Worm (Caenorhabditis elegans) whole organism, L4/young adult: ENCODE data around the gene T02B11.8.

Experiments used
- W03F9.2 ChIP-seq: fragments of 150-350 bp; optimal IDR thresholded peaks from 2 replicates; lab custom pipeline; 2014; ENCODE audit warnings: missing biosample characterization, missing genetic modification characterization
- dao-5 ChIP-seq: sonication (generic microtip); optimal IDR thresholded peaks from 2 replicates; lab custom pipeline; 2016; ENCODE audit warnings: missing genotype, missing genetic modification characterization, moderate library complexity, missing compliant biosample characterization
- him-1 ChIP-seq: sonication (generic microtip); optimal IDR thresholded peaks from 2 replicates; lab custom pipeline; 2016; ENCODE audit warnings: missing genotype, missing genetic modification reagents, missing genetic modification characterization, missing compliant biosample characterization

ce11 chrV:884324-884723 lies 5.9 kb upstream of the T02B11.8 start, which contains the start of gene srj-38:
- no peak for TF ChIP-seq W03F9.2 (tag; lab: Kevin White, UChicago)
- TF ChIP-seq dao-5 (tag; lab: Kevin White, UChicago), result no peak
- no peak for TF ChIP-seq him-1 (tag; lab: Kevin White, UChicago)
